Worm (Caenorhabditis elegans) whole organism, L4 larva: ENCODE data around the gene him-14.

ENCODE experiments used
- F49E8.2 ChIP-seq: sonication (generic microtip); optimal IDR thresholded peaks from 2 replicates; lab custom pipeline; 2016; ENCODE audit warnings: missing compliant biosample characterization, mild to moderate bottlenecking, missing genetic modification characterization, borderline replicate concordance
- T20F7.1 ChIP-seq: fragments of 200-800 bp; sonication (Bioruptor generic); optimal IDR thresholded peaks from 2 replicates; lab custom pipeline; 2018; ENCODE audit warnings: mild to moderate bottlenecking, missing genetic modification characterization, missing compliant biosample characterization
- T26A8.4 ChIP-seq: fragments of 200-800 bp; sonication (Bioruptor generic); IDR thresholded peaks from 2 replicates; pipeline ENCODE4 v1.3.6; 2022; ENCODE audit warnings: missing genetic modification characterization, missing compliant biosample characterization
- Y105C5A.15 ChIP-seq: fragments of 200-800 bp; sonication (Bioruptor generic); IDR thresholded peaks from 2 replicates; pipeline ENCODE4 v1.3.6; 2022; ENCODE audit warnings: missing genetic modification characterization, missing compliant biosample characterization
- Y48G9A.11 ChIP-seq: fragments of 200-800 bp; sonication (Bioruptor generic); IDR thresholded peaks from 2 replicates; pipeline ENCODE4 v1.3.6; 2022; ENCODE audit warnings: missing genetic modification reagents, missing genetic modification characterization, missing compliant biosample characterization
- ZK337.2 ChIP-seq: fragments of 200-800 bp; sonication (Bioruptor generic); IDR thresholded peaks from 2 replicates; pipeline ENCODE4 v1.3.6; 2022; ENCODE audit warnings: missing genetic modification reagents, missing genetic modification characterization, missing compliant biosample characterization
- aha-1 ChIP-seq: fragments of 150-350 bp; peaks from one replicate; lab custom pipeline; 2014; ENCODE audit warnings: missing biosample characterization, missing genetic modification characterization
- ama-1 ChIP-seq: fragments of 150-350 bp; optimal IDR thresholded peaks from 2 replicates; lab custom pipeline; 2014; ENCODE audit warnings: inconsistent platforms, mixed read lengths
- attf-4 ChIP-seq: sonication (generic microtip); optimal IDR thresholded peaks from 3 replicates; lab custom pipeline; 2017; ENCODE audit warnings: missing biosample characterization, missing genetic modification characterization
- ceh-20 ChIP-seq: fragments of 200-800 bp; sonication (Bioruptor generic); IDR thresholded peaks from 2 replicates; pipeline ENCODE4 v1.3.6; 2022; ENCODE audit warnings: missing genetic modification reagents, missing genetic modification characterization, missing compliant biosample characterization
- ceh-28 ChIP-seq: fragments of 150-350 bp; optimal IDR thresholded peaks from 2 replicates; lab custom pipeline; 2014; ENCODE audit warnings: missing biosample characterization, missing genetic modification reagents, missing genetic modification characterization
- ces-1 ChIP-seq: fragments of 150-350 bp; sonication (generic microtip); optimal IDR thresholded peaks from 4 replicates; lab custom pipeline; 2014; ENCODE audit warnings: missing biosample characterization, missing genetic modification reagents, missing genetic modification characterization
- ctbp-1 ChIP-seq: fragments of 200-800 bp; sonication (Bioruptor generic); IDR thresholded peaks from 2 replicates; pipeline ENCODE4 v1.3.6; 2022; ENCODE audit warnings: missing genetic modification reagents, missing genetic modification characterization, missing compliant biosample characterization
- daf-16 ChIP-seq, 3 experiments: sonication (generic microtip); optimal IDR thresholded peaks; 2 replicates each; lab custom pipeline; 2016 to 2017; ENCODE audit warnings: missing genetic modification characterization in 3 of 3, missing genetic modification reagents in 3 of 3, mild to moderate bottlenecking in 2 of 3, missing compliant biosample characterization in 2 of 3, missing biosample characterization in 1 of 3, moderate library complexity in 1 of 3
- dmd-6 ChIP-seq: fragments of 200-800 bp; sonication (Bioruptor generic); IDR thresholded peaks from 2 replicates; pipeline ENCODE4 v1.3.6; 2022; ENCODE audit warnings: missing genetic modification reagents, missing genetic modification characterization, missing compliant biosample characterization
- dpl-1 ChIP-seq: fragments of 150-350 bp; optimal IDR thresholded peaks from 2 replicates; lab custom pipeline; 2014; ENCODE audit warnings: missing biosample characterization, missing genetic modification reagents, missing genetic modification characterization
- egl-27 ChIP-seq: sonication (generic microtip); optimal IDR thresholded peaks from 3 replicates; lab custom pipeline; 2017; ENCODE audit warnings: missing biosample characterization, missing genetic modification reagents, missing genetic modification characterization
- fkh-10 ChIP-seq: fragments of 150-350 bp; optimal IDR thresholded peaks from 2 replicates; lab custom pipeline; 2014; ENCODE audit warnings: missing biosample characterization, missing genetic modification reagents, missing genetic modification characterization
- hif-1 ChIP-seq, 2 experiments: sonication (generic microtip); optimal IDR thresholded peaks; 2 replicates each; lab custom pipeline; 2016 to 2017; ENCODE audit warnings: missing compliant biosample characterization in 2 of 2, missing genetic modification characterization in 2 of 2, missing genetic modification reagents in 2 of 2, missing genotype in 2 of 2, mild to moderate bottlenecking in 1 of 2
- hlh-11 ChIP-seq: fragments of 200-800 bp; sonication (Bioruptor generic); optimal IDR thresholded peaks from 2 replicates; lab custom pipeline; 2018; ENCODE audit warnings: mild to moderate bottlenecking, missing genetic modification characterization, missing compliant biosample characterization
- hlh-30 ChIP-seq: sonication (generic microtip); optimal IDR thresholded peaks from 2 replicates; lab custom pipeline; 2017; ENCODE audit warnings: antibody characterized with exemption, mild to moderate bottlenecking, missing genetic modification characterization, missing compliant biosample characterization; ENCODE audit not compliant: insufficient read depth
- jun-1 ChIP-seq: fragments of 150-350 bp; optimal IDR thresholded peaks from 2 replicates; lab custom pipeline; 2014; ENCODE audit warnings: missing biosample characterization, missing genetic modification reagents, missing genetic modification characterization
- lin-15B ChIP-seq: fragments of 150-350 bp; sonication (generic microtip); optimal IDR thresholded peaks from 3 replicates; lab custom pipeline; 2014; ENCODE audit warnings: missing biosample characterization, missing genetic modification characterization
- lin-29 ChIP-seq: fragments of 200-800 bp; sonication (Bioruptor generic); IDR thresholded peaks from 2 replicates; pipeline ENCODE4 v1.3.6; 2022; ENCODE audit warnings: missing genetic modification reagents, missing genetic modification characterization, missing compliant biosample characterization
- lin-38 ChIP-seq: fragments of 200-800 bp; sonication (Bioruptor generic); IDR thresholded peaks from 2 replicates; pipeline ENCODE4 v1.3.6; 2022; ENCODE audit warnings: missing genetic modification reagents, missing genetic modification characterization, missing compliant biosample characterization
- lin-39 ChIP-seq: fragments of 150-350 bp; optimal IDR thresholded peaks from 2 replicates; lab custom pipeline; 2014; ENCODE audit warnings: missing biosample characterization, missing genetic modification reagents, missing genetic modification characterization
- lsy-2 ChIP-seq, 2 experiments: fragments of 150-350 bp in 1 of 2; sonication (generic microtip) in 1 of 2; optimal IDR thresholded peaks; 2 replicates each; lab custom pipeline; 2014 to 2017; ENCODE audit warnings: missing biosample characterization in 2 of 2, missing genetic modification characterization in 2 of 2
- madf-5 ChIP-seq, 2 experiments: fragments of 200-800 bp; sonication (Bioruptor generic); IDR thresholded peaks; 2 replicates each; pipeline ENCODE4 v1.3.6; 2022; ENCODE audit warnings: missing compliant biosample characterization in 2 of 2, missing genetic modification characterization in 2 of 2
- mdl-1 ChIP-seq, 2 experiments: fragments of 150-350 bp in 1 of 2; sonication (generic microtip) in 1 of 2; optimal IDR thresholded peaks; 2 replicates each; lab custom pipeline; 2014 to 2017; ENCODE audit warnings: missing biosample characterization in 2 of 2, missing genetic modification characterization in 2 of 2
- mxl-3 ChIP-seq: fragments of 200-800 bp; sonication (Bioruptor generic); optimal IDR thresholded peaks from 2 replicates; lab custom pipeline; 2018; ENCODE audit warnings: mild to moderate bottlenecking, missing genetic modification characterization, missing compliant biosample characterization
- nhr-11 ChIP-seq: fragments of 150-350 bp; optimal IDR thresholded peaks from 2 replicates; lab custom pipeline; 2014; ENCODE audit warnings: missing biosample characterization, missing genetic modification characterization
- nhr-6 ChIP-seq: fragments of 150-350 bp; optimal IDR thresholded peaks from 2 replicates; lab custom pipeline; 2014; ENCODE audit warnings: missing biosample characterization, missing genetic modification characterization
- php-3 ChIP-seq: fragments of 200-800 bp; sonication (Bioruptor generic); IDR thresholded peaks from 2 replicates; pipeline ENCODE4 v1.3.6; 2022; ENCODE audit warnings: missing genetic modification reagents, missing genetic modification characterization, missing compliant biosample characterization
- pqm-1 ChIP-seq: sonication (generic microtip); optimal IDR thresholded peaks from 2 replicates; lab custom pipeline; 2017; ENCODE audit warnings: missing biosample characterization, missing genetic modification characterization
- rbr-2 ChIP-seq: sonication (generic microtip); optimal IDR thresholded peaks from 2 replicates; lab custom pipeline; 2016; ENCODE audit warnings: missing genotype, missing genetic modification characterization, missing compliant biosample characterization
- snpc-4 ChIP-seq: fragments of 150-350 bp; optimal IDR thresholded peaks from 2 replicates; lab custom pipeline; 2014; ENCODE audit warnings: missing biosample characterization, missing genetic modification characterization
- spr-1 ChIP-seq: sonication (generic microtip); optimal IDR thresholded peaks from 2 replicates; lab custom pipeline; 2016; ENCODE audit warnings: mild to moderate bottlenecking, missing genetic modification characterization, missing compliant biosample characterization
- tag-97 ChIP-seq: fragments of 200-800 bp; sonication (Bioruptor generic); IDR thresholded peaks from 2 replicates; pipeline ENCODE4 v1.3.6; 2022; ENCODE audit warnings: missing genetic modification characterization, missing compliant biosample characterization
- unc-130 ChIP-seq: sonication (generic microtip); optimal IDR thresholded peaks from 2 replicates; lab custom pipeline; 2016; ENCODE audit warnings: missing genetic modification reagents, missing genetic modification characterization, missing compliant biosample characterization
- unc-62 ChIP-seq, 3 experiments: fragments of 150-350 bp in 1 of 3; sonication (generic microtip); optimal IDR thresholded peaks in 2 of 3; peaks in 1 of 3; 1 replicate in 1 of 3; 2 replicates in 2 of 3; lab custom pipeline; 2014 to 2017; ENCODE audit warnings: missing biosample characterization in 3 of 3, missing genetic modification characterization in 3 of 3, missing genetic modification reagents in 3 of 3, missing genotype in 1 of 3
- zfp-3 ChIP-seq: fragments of 200-800 bp; sonication (Bioruptor generic); conservative IDR thresholded peaks from 2 replicates; pipeline ENCODE4 v1.3.6; 2022; ENCODE audit warnings: missing genetic modification reagents, missing genetic modification characterization, missing compliant biosample characterization
- ztf-7 ChIP-seq: fragments of 150-350 bp; optimal IDR thresholded peaks from 2 replicates; lab custom pipeline; 2014; ENCODE audit warnings: missing biosample characterization, missing genetic modification characterization

The him-14 gene

DNA sequence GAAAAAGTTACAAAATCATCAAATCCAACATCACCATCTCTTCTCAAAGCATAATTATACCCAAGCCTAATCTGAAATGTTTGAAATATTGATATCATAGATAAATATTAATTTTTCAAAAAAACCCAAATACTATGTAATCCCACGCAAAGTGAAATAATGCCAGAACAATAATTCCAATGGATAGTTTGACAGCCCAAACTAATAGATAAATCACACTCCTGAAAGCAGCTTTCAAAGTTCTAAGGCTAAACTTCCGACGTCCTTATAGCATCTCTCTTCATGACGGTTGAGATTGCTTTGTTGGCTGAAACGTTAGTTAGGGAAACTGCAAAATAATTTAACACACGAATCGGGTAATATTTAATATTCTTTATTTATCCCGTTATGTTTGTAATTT is 29.5 kb upstream of the him-14 start:
- TF ChIP-seq jun-1 (tag; lab: Kevin White, UChicago) = no peak
- TF ChIP-seq ztf-7 (tag; lab: Kevin White, UChicago) = no peak
- 0 out of 4 replicates have a peak, but pooled peaks of 1 of the 2 experiments have one; percentile 3 for TF ChIP-seq madf-5 (GFP tag; IDR thresholded peaks at IDR 0.05; lab: Robert Waterston, UW)
- no peak for TF ChIP-seq aha-1
- peak; percentile 74; the same call in 1 of the 2 replicates for TF ChIP-seq zfp-3 (GFP tag; lab: Robert Waterston, UW)
- TF ChIP-seq ama-1 = peak; percentile 63
- TF ChIP-seq T20F7.1 (GFP tag; lab: Kevin White, UChicago) = peak; percentile 38
- TF ChIP-seq unc-62 (GFP tag; optimal IDR thresholded peaks at IDR 0.05 in 1 of 2; lab: Kevin White, UChicago) = peak in 1 of 2 experiments; percentile 96
- no peak for TF ChIP-seq unc-62 (tag; optimal IDR thresholded peaks at IDR 0.05; lab: Kevin White, UChicago)
- TF ChIP-seq hlh-30 = no peak
- TF ChIP-seq ctbp-1 (GFP tag; lab: Robert Waterston, UW) = no peak
- TF ChIP-seq lsy-2 (tag; optimal IDR thresholded peaks at IDR 0.05; lab: Kevin White, UChicago) = peak in 1 of 2 experiments; percentile 10
- peak in 1 of 2 experiments; percentile 31 for TF ChIP-seq hif-1 (tag; optimal IDR thresholded peaks at IDR 0.05; lab: Kevin White, UChicago)
- TF ChIP-seq mxl-3 = no peak
- TF ChIP-seq dmd-6 (GFP tag; lab: Robert Waterston, UW) = no peak
- TF ChIP-seq egl-27 (tag; lab: Kevin White, UChicago) = no peak
- TF ChIP-seq lin-15B (tag; lab: Kevin White, UChicago) = no peak

DNA sequence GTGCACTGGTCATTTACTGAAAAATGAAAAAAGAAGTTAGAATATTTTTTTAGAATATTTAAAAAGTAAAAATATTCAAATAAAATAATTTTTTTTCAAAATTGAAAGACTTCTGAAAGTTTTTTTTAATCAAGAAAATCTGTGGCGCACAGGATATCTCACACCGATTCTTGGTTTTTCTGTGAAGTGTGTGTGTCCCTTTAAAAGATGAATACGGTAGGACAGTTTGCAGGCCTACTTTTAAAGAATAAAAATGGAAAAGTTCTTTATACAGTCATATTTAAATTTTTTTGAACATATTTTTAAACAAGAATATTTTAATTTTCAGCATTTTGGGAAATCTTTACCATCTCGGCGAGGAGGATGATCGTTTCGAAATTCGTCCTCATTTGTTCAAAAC is 28.8 kb upstream of the him-14 start, which contains the start of gene mct-5:
Gene mct-5, minus strand, starts transcription at position 16 of the 400 bp plus-strand sequence.
- TF ChIP-seq lin-29 (GFP tag; lab: Robert Waterston, UW) (no peak), daf-16 (GFP tag; optimal IDR thresholded peaks at IDR 0.05; lab: Kevin White, UChicago) (no peak), daf-16 (tag; optimal IDR thresholded peaks at IDR 0.05; lab: Kevin White, UChicago) (no peak), php-3 (GFP tag; lab: Robert Waterston, UW) (no peak), lin-38 (GFP tag; lab: Robert Waterston, UW) (no peak), nhr-6 (tag; lab: Kevin White, UChicago) (no peak), Y105C5A.15 (GFP tag; lab: Robert Waterston, UW) (no peak), unc-130 (GFP tag; lab: Kevin White, UChicago) (no peak), ceh-20 (GFP tag; lab: Robert Waterston, UW) (no peak), T26A8.4 (GFP tag; lab: Robert Waterston, UW) (no peak), ces-1 (GFP tag; lab: Kevin White, UChicago) (no peak), tag-97 (GFP tag; lab: Robert Waterston, UW) (no peak), rbr-2 (no peak), attf-4 (no peak), pqm-1 (no peak), F49E8.2 (tag; lab: Kevin White, UChicago) (no peak)

DNA sequence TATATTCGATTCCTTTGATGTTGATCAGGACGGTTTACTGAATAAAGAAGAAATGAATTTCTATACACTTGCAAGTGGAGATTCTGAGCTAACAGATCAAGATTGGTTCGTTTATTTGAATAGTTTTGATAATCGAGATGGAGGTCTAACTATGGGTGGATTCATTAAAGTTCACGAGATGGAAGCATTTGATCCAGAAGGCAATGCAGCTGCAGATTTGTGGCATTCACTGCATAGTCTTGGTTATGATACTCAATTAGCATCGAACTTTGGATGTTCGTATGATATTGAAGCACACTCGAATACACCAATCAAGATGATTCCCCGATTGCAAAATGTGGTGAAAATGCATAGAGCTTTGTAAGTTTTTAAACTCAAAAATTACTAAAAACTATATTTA is 26.2 kb upstream of the him-14 start:
- no peak for TF ChIP-seq mdl-1 (tag; optimal IDR thresholded peaks at IDR 0.05; lab: Kevin White, UChicago)
- TF ChIP-seq fkh-10 = no peak
- no peak for TF ChIP-seq snpc-4 (tag; lab: Kevin White, UChicago)
- TF ChIP-seq ZK337.2 (GFP tag; lab: Robert Waterston, UW) = no peak
- no peak for TF ChIP-seq tag-97 (GFP tag; lab: Robert Waterston, UW)
- no peak for TF ChIP-seq dmd-6 (GFP tag; lab: Robert Waterston, UW)
- TF ChIP-seq dpl-1 (GFP tag; lab: Kevin White, UChicago) = no peak
- TF ChIP-seq hlh-11 = no peak
- no peak for TF ChIP-seq T26A8.4 (GFP tag; lab: Robert Waterston, UW)
- TF ChIP-seq nhr-11 = no peak
- TF ChIP-seq Y48G9A.11 (GFP tag; lab: Robert Waterston, UW) = no peak
- TF ChIP-seq spr-1 (tag; lab: Kevin White, UChicago) = no peak
- no peak for TF ChIP-seq ceh-28
- no peak for TF ChIP-seq lin-39 (tag; lab: Kevin White, UChicago)
- TF ChIP-seq, all 104 proteins: peak for 0
